Worm (Caenorhabditis elegans) whole organism, L4 larva: ENCODE measurements around the gene F42D1.4.

Source experiments
- F26F4.8 ChIP-seq: fragments of 200-800 bp; sonication (Bioruptor generic); conservative IDR thresholded peaks from 2 replicates; pipeline ENCODE4 v1.3.6; 2022; ENCODE audit warnings: missing genetic modification characterization, missing compliant biosample characterization
- F37D6.2 ChIP-seq: sonication (generic microtip); optimal IDR thresholded peaks from 2 replicates; lab custom pipeline; 2016; ENCODE audit warnings: mild to moderate bottlenecking, missing genetic modification characterization, missing compliant biosample characterization
- T26A8.4 ChIP-seq: fragments of 200-800 bp; sonication (Bioruptor generic); IDR thresholded peaks from 2 replicates; pipeline ENCODE4 v1.3.6; 2022; ENCODE audit warnings: missing genetic modification characterization, missing compliant biosample characterization
- Y48G9A.11 ChIP-seq: fragments of 200-800 bp; sonication (Bioruptor generic); IDR thresholded peaks from 2 replicates; pipeline ENCODE4 v1.3.6; 2022; ENCODE audit warnings: missing genetic modification reagents, missing genetic modification characterization, missing compliant biosample characterization
- ZK337.2 ChIP-seq: fragments of 200-800 bp; sonication (Bioruptor generic); IDR thresholded peaks from 2 replicates; pipeline ENCODE4 v1.3.6; 2022; ENCODE audit warnings: missing genetic modification reagents, missing genetic modification characterization, missing compliant biosample characterization
- aha-1 ChIP-seq: fragments of 150-350 bp; peaks from one replicate; lab custom pipeline; 2014; ENCODE audit warnings: missing biosample characterization, missing genetic modification characterization
- aly-2 ChIP-seq: sonication (generic microtip); optimal IDR thresholded peaks from 2 replicates; lab custom pipeline; 2018; ENCODE audit warnings: missing biosample characterization, missing genetic modification characterization
- arid-1 ChIP-seq: fragments of 200-800 bp; sonication (Bioruptor generic); conservative IDR thresholded peaks from 2 replicates; pipeline ENCODE4 v1.3.6; 2022; ENCODE audit warnings: missing genetic modification reagents, missing genetic modification characterization, missing compliant biosample characterization
- attf-4 ChIP-seq: sonication (generic microtip); optimal IDR thresholded peaks from 3 replicates; lab custom pipeline; 2017; ENCODE audit warnings: missing biosample characterization, missing genetic modification characterization
- ceh-20 ChIP-seq: fragments of 200-800 bp; sonication (Bioruptor generic); IDR thresholded peaks from 2 replicates; pipeline ENCODE4 v1.3.6; 2022; ENCODE audit warnings: missing genetic modification reagents, missing genetic modification characterization, missing compliant biosample characterization
- ceh-28 ChIP-seq: fragments of 150-350 bp; optimal IDR thresholded peaks from 2 replicates; lab custom pipeline; 2014; ENCODE audit warnings: missing biosample characterization, missing genetic modification reagents, missing genetic modification characterization
- ceh-32 ChIP-seq: sonication (generic microtip); optimal IDR thresholded peaks from 2 replicates; lab custom pipeline; 2016; ENCODE audit warnings: mild to moderate bottlenecking, missing genetic modification characterization, missing compliant biosample characterization; ENCODE audit not compliant: poor library complexity
- ceh-44 ChIP-seq: fragments of 200-800 bp; sonication (Bioruptor generic); IDR thresholded peaks from 2 replicates; pipeline ENCODE4 v1.3.6; 2022; ENCODE audit warnings: missing genetic modification reagents, missing genetic modification characterization, missing compliant biosample characterization
- ceh-62 ChIP-seq: sonication (generic microtip); optimal IDR thresholded peaks from 2 replicates; lab custom pipeline; 2017; ENCODE audit warnings: missing biosample characterization, missing genetic modification characterization
- ctbp-1 ChIP-seq: fragments of 200-800 bp; sonication (Bioruptor generic); IDR thresholded peaks from 2 replicates; pipeline ENCODE4 v1.3.6; 2022; ENCODE audit warnings: missing genetic modification reagents, missing genetic modification characterization, missing compliant biosample characterization
- daf-8 ChIP-seq: fragments of 200-800 bp; sonication (Bioruptor generic); IDR thresholded peaks from 2 replicates; pipeline ENCODE4 v1.3.6; 2022; ENCODE audit warnings: missing genetic modification characterization, missing compliant biosample characterization
- dpl-1 ChIP-seq: fragments of 150-350 bp; optimal IDR thresholded peaks from 2 replicates; lab custom pipeline; 2014; ENCODE audit warnings: missing biosample characterization, missing genetic modification reagents, missing genetic modification characterization
- duxl-1 ChIP-seq: sonication (generic microtip); optimal IDR thresholded peaks from 2 replicates; lab custom pipeline; 2016; ENCODE audit warnings: mild to moderate bottlenecking, missing genetic modification characterization, moderate library complexity, missing compliant biosample characterization; ENCODE audit not compliant: poor library complexity
- dve-1 ChIP-seq: sonication (generic microtip); optimal IDR thresholded peaks from 2 replicates; lab custom pipeline; 2017; ENCODE audit warnings: antibody characterized with exemption, mild to moderate bottlenecking, missing genetic modification characterization, missing compliant biosample characterization; ENCODE audit not compliant: insufficient read depth
- egl-43 ChIP-seq: fragments of 200-800 bp; sonication (Bioruptor generic); IDR thresholded peaks from 2 replicates; pipeline ENCODE4 v1.3.6; 2022; ENCODE audit warnings: missing genetic modification reagents, missing genetic modification characterization, missing compliant biosample characterization
- fos-1 ChIP-seq: fragments of 150-350 bp; optimal IDR thresholded peaks from 2 replicates; lab custom pipeline; 2014; ENCODE audit warnings: missing biosample characterization, missing genetic modification characterization
- gei-8 ChIP-seq: fragments of 200-800 bp; sonication (Bioruptor generic); optimal IDR thresholded peaks from 2 replicates; lab custom pipeline; 2018; ENCODE audit warnings: mild to moderate bottlenecking, missing genetic modification characterization, missing compliant biosample characterization
- hlh-11 ChIP-seq: fragments of 200-800 bp; sonication (Bioruptor generic); optimal IDR thresholded peaks from 2 replicates; lab custom pipeline; 2018; ENCODE audit warnings: mild to moderate bottlenecking, missing genetic modification characterization, missing compliant biosample characterization
- hmg-1.1 ChIP-seq: fragments of 200-800 bp; sonication (Bioruptor generic); IDR thresholded peaks from 2 replicates; pipeline ENCODE4 v1.3.6; 2022; ENCODE audit warnings: missing genetic modification reagents, missing genetic modification characterization, missing compliant biosample characterization
- lim-7 ChIP-seq: fragments of 200-800 bp; sonication (Bioruptor generic); IDR thresholded peaks from 2 replicates; pipeline ENCODE4 v1.3.6; 2022; ENCODE audit warnings: missing genetic modification characterization, missing compliant biosample characterization
- lin-15B ChIP-seq: fragments of 150-350 bp; sonication (generic microtip); optimal IDR thresholded peaks from 3 replicates; lab custom pipeline; 2014; ENCODE audit warnings: missing biosample characterization, missing genetic modification characterization
- madf-5 ChIP-seq, 2 experiments: fragments of 200-800 bp; sonication (Bioruptor generic); IDR thresholded peaks; 2 replicates each; pipeline ENCODE4 v1.3.6; 2022; ENCODE audit warnings: missing compliant biosample characterization in 2 of 2, missing genetic modification characterization in 2 of 2
- mdl-1 ChIP-seq, 2 experiments: fragments of 150-350 bp in 1 of 2; sonication (generic microtip) in 1 of 2; optimal IDR thresholded peaks; 2 replicates each; lab custom pipeline; 2014 to 2017; ENCODE audit warnings: missing biosample characterization in 2 of 2, missing genetic modification characterization in 2 of 2
- mep-1 ChIP-seq: fragments of 150-350 bp; sonication (generic microtip); optimal IDR thresholded peaks from 3 replicates; lab custom pipeline; 2014; ENCODE audit warnings: missing biosample characterization, missing genetic modification characterization
- mes-2 ChIP-seq: sonication (generic microtip); optimal IDR thresholded peaks from 2 replicates; lab custom pipeline; 2016; ENCODE audit warnings: missing genotype, mild to moderate bottlenecking, missing genetic modification characterization, missing compliant biosample characterization; ENCODE audit not compliant: poor library complexity, severe bottlenecking
- mxl-2 ChIP-seq: fragments of 200-800 bp; sonication (Bioruptor generic); conservative IDR thresholded peaks from 2 replicates; pipeline ENCODE4 v1.3.6; 2022; ENCODE audit warnings: missing genetic modification reagents, missing genetic modification characterization, missing compliant biosample characterization
- mxl-3 ChIP-seq: fragments of 200-800 bp; sonication (Bioruptor generic); optimal IDR thresholded peaks from 2 replicates; lab custom pipeline; 2018; ENCODE audit warnings: mild to moderate bottlenecking, missing genetic modification characterization, missing compliant biosample characterization
- nhr-10 ChIP-seq: fragments of 150-350 bp; optimal IDR thresholded peaks from 2 replicates; lab custom pipeline; 2014; ENCODE audit warnings: missing biosample characterization, missing genetic modification characterization
- nhr-102 ChIP-seq: sonication (generic microtip); optimal IDR thresholded peaks from 2 replicates; lab custom pipeline; 2016; ENCODE audit warnings: mild to moderate bottlenecking, missing genetic modification characterization, moderate library complexity, missing compliant biosample characterization
- nhr-41 ChIP-seq: fragments of 200-800 bp; sonication (Bioruptor generic); IDR thresholded peaks from 2 replicates; pipeline ENCODE4 v1.3.6; 2022; ENCODE audit warnings: missing genetic modification reagents, missing genetic modification characterization, missing compliant biosample characterization
- nhr-48 ChIP-seq: sonication (generic microtip); optimal IDR thresholded peaks from 2 replicates; lab custom pipeline; 2016; ENCODE audit warnings: mild to moderate bottlenecking, missing genetic modification characterization, missing compliant biosample characterization
- nhr-6 ChIP-seq: fragments of 150-350 bp; optimal IDR thresholded peaks from 2 replicates; lab custom pipeline; 2014; ENCODE audit warnings: missing biosample characterization, missing genetic modification characterization
- nhr-76 ChIP-seq: fragments of 150-350 bp; optimal IDR thresholded peaks from 2 replicates; lab custom pipeline; 2014; ENCODE audit warnings: missing biosample characterization, missing genetic modification characterization
- nhr-77 ChIP-seq: fragments of 150-350 bp; optimal IDR thresholded peaks from 2 replicates; lab custom pipeline; 2014; ENCODE audit warnings: missing biosample characterization, missing genetic modification characterization
- pqm-1 ChIP-seq: sonication (generic microtip); optimal IDR thresholded peaks from 2 replicates; lab custom pipeline; 2017; ENCODE audit warnings: missing biosample characterization, missing genetic modification characterization
- rbr-2 ChIP-seq: sonication (generic microtip); optimal IDR thresholded peaks from 2 replicates; lab custom pipeline; 2016; ENCODE audit warnings: missing genotype, missing genetic modification characterization, missing compliant biosample characterization
- sdz-12 ChIP-seq: fragments of 200-800 bp; sonication (Bioruptor generic); optimal IDR thresholded peaks from 2 replicates; lab custom pipeline; 2018; ENCODE audit warnings: mild to moderate bottlenecking, missing genetic modification characterization, missing compliant biosample characterization
- set-16 ChIP-seq: fragments of 200-800 bp; sonication (Bioruptor generic); IDR thresholded peaks from 2 replicates; pipeline ENCODE4 v1.3.6; 2022; ENCODE audit warnings: missing genetic modification reagents, missing genetic modification characterization, missing compliant biosample characterization
- skn-1 ChIP-seq: fragments of 150-350 bp; optimal IDR thresholded peaks from 2 replicates; lab custom pipeline; 2014; ENCODE audit warnings: missing biosample characterization, missing genetic modification characterization
- unc-62 ChIP-seq, 3 experiments: fragments of 150-350 bp in 1 of 3; sonication (generic microtip); optimal IDR thresholded peaks in 2 of 3; peaks in 1 of 3; 1 replicate in 1 of 3; 2 replicates in 2 of 3; lab custom pipeline; 2014 to 2017; ENCODE audit warnings: missing biosample characterization in 3 of 3, missing genetic modification characterization in 3 of 3, missing genetic modification reagents in 3 of 3, missing genotype in 1 of 3
- zag-1 ChIP-seq: fragments of 150-350 bp; optimal IDR thresholded peaks from 2 replicates; lab custom pipeline; 2014; ENCODE audit warnings: missing biosample characterization, missing genetic modification characterization
- ztf-7 ChIP-seq: fragments of 150-350 bp; optimal IDR thresholded peaks from 2 replicates; lab custom pipeline; 2014; ENCODE audit warnings: missing biosample characterization, missing genetic modification characterization

F42D1.4 gene

DNA sequence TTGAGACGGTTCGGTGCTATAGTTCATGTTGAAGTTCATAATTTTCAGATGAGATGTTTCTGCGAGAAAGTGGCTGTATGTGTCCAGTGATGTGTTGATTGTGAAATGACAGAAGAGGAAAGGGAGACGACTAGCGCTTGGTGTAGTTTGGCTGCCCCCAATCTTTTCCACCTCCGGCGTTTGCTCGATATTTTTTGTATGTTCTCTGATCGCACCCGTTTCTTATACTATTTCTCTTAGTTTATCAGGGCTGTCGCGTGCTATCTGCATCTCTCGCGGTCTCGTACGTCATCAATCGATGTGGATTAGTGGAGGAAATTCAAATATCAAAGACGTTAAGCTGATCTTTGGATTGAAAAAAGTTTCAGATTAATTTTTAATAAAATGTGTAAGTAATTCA is 3.7 kb downstream of the F42D1.4 start, which contains the start of gene atf-4 (continued):
- TF ChIP-seq arid-1, result peak; percentile 56; the same call in 1 of the 2 replicates
- TF ChIP-seq nhr-10 (tag; lab: Kevin White, UChicago), result peak; percentile 72
- peak; percentile 75 for TF ChIP-seq mep-1
- peak; percentile 78 for TF ChIP-seq nhr-77 (tag; lab: Kevin White, UChicago)
- TF ChIP-seq aly-2 (tag; lab: Kevin White, UChicago), result no peak
- TF ChIP-seq egl-43 (GFP tag; lab: Robert Waterston, UW), result peak; percentile 34; the same call in 1 of the 2 replicates
- peak; percentile 16 for TF ChIP-seq rbr-2 (tag; lab: Kevin White, UChicago)
- peak; percentile 51 for TF ChIP-seq aha-1 (tag; lab: Kevin White, UChicago)
- peak; percentile 91 for TF ChIP-seq dve-1
- TF ChIP-seq mes-2 (tag; lab: Kevin White, UChicago), result peak; percentile 52
- TF ChIP-seq nhr-48 (tag; lab: Kevin White, UChicago), result peak; percentile 82
- TF ChIP-seq hlh-11 (tag; lab: Kevin White, UChicago), result peak; percentile 87
- peak; percentile 63 for TF ChIP-seq mxl-3 (GFP tag; lab: Kevin White, UChicago)
- peak; percentile 48 for TF ChIP-seq ceh-28
- TF ChIP-seq T26A8.4, result peak; percentile 62; the same call in 1 of the 2 replicates
- TF ChIP-seq ceh-32 (tag; lab: Kevin White, UChicago), result no peak
- no peak for TF ChIP-seq F26F4.8
- peak; percentile 24 for TF ChIP-seq pqm-1
- TF ChIP-seq, all 104 proteins: peak for 31

DNA sequence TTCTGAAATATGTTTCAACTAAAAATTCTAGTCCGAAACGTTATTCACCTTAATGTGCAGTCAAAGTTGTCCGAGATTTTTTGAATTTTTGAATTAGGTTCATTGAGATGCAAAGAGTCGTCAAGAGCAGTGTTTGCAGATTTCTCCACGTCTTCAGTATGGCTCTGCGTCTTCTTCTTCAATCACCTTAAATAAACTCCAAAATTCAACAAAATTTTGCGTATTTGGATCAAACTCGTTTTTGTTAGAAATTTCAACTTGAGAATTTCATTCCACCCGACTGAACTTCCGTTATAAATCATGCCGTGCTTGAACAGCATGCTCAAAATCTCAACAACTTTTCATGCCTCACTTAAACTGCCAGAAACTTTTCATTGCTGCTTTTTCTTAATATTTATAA is 5.0 kb downstream of the F42D1.4 start, which contains the start of gene T04C10.3:
Gene T04C10.3 (plus strand): TSS at position 301 of the 400 bp plus-strand sequence.
- no peak for TF ChIP-seq nhr-41 (GFP tag; lab: Robert Waterston, UW)
- TF ChIP-seq, all 104 proteins: peak for 0

DNA sequence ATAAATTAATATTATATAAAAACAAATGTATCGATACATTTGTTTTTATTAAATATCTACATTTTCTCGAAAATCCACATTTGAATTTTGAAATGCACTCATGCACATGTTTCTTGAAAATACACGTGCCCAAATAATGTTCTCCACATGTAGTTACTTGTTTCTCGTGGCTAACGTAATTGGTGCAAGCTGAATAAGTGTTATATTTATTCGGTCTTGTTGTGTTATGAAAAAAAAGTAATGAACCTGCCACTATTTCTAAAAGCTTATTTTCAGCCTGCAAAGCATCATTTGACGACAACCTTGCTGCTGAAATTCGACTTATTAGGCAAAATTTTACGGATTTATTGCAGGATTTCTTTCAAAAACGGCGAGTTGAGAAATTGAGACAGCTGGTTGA is 6.4 kb downstream of the F42D1.4 start:
- no peak for TF ChIP-seq mxl-2
- no peak for TF ChIP-seq fos-1 (tag; lab: Kevin White, UChicago)
- TF ChIP-seq nhr-48 (tag; lab: Kevin White, UChicago), result peak; percentile 50
- TF ChIP-seq hmg-1.1 (GFP tag; lab: Robert Waterston, UW), result peak; percentile 86
- no peak for TF ChIP-seq set-16
- peak; percentile 71 to 84 for TF ChIP-seq mdl-1 (tag; optimal IDR thresholded peaks at IDR 0.05; lab: Kevin White, UChicago)
- TF ChIP-seq aha-1 (tag; lab: Kevin White, UChicago), result no peak
- TF ChIP-seq ctbp-1 (GFP tag; lab: Robert Waterston, UW), result no peak
- no peak for TF ChIP-seq Y48G9A.11 (GFP tag; lab: Robert Waterston, UW)
- no peak for TF ChIP-seq ceh-44 (GFP tag; lab: Robert Waterston, UW)
- peak; percentile 93 for TF ChIP-seq duxl-1
- no peak for TF ChIP-seq ceh-62 (tag; lab: Kevin White, UChicago)
- TF ChIP-seq nhr-41 (GFP tag; lab: Robert Waterston, UW), result no peak
- TF ChIP-seq unc-62 (GFP tag; optimal IDR thresholded peaks at IDR 0.05 in 1 of 2; lab: Kevin White, UChicago), result peak in 1 of 2 experiments; percentile 86
- no peak for TF ChIP-seq unc-62 (tag; optimal IDR thresholded peaks at IDR 0.05; lab: Kevin White, UChicago)
- peak; percentile 85 for TF ChIP-seq nhr-6 (tag; lab: Kevin White, UChicago)
- peak; percentile 85 for TF ChIP-seq dve-1
- TF ChIP-seq hlh-11 (tag; lab: Kevin White, UChicago), result peak; percentile 64
- no peak for TF ChIP-seq daf-8 (GFP tag; lab: Robert Waterston, UW)
- no peak for TF ChIP-seq zag-1 (tag; lab: Kevin White, UChicago)
- TF ChIP-seq F37D6.2 (tag; lab: Kevin White, UChicago), result peak; percentile 84
- peak; percentile 88 for TF ChIP-seq ztf-7 (tag; lab: Kevin White, UChicago)
- TF ChIP-seq nhr-76 (tag; lab: Kevin White, UChicago), result no peak
- TF ChIP-seq ceh-20, result peak; percentile 40; the same call in 1 of the 2 replicates
- no peak for TF ChIP-seq madf-5 (GFP tag; IDR thresholded peaks at IDR 0.05; lab: Robert Waterston, UW)
- no peak for TF ChIP-seq sdz-12 (GFP tag; lab: Kevin White, UChicago)
- TF ChIP-seq lim-7 (GFP tag; lab: Robert Waterston, UW), result no peak
- no peak for TF ChIP-seq attf-4 (tag; lab: Kevin White, UChicago)
- no peak for TF ChIP-seq ceh-28
- no peak for TF ChIP-seq skn-1 (tag; lab: Kevin White, UChicago)
- no peak for TF ChIP-seq ZK337.2 (GFP tag; lab: Robert Waterston, UW)
- TF ChIP-seq T26A8.4, result peak; percentile 68
- no peak for TF ChIP-seq arid-1
- peak; percentile 61 for TF ChIP-seq dpl-1
- peak; percentile 89 for TF ChIP-seq nhr-102 (tag; lab: Kevin White, UChicago)
- TF ChIP-seq gei-8 (GFP tag; lab: Kevin White, UChicago), result no peak
- TF ChIP-seq lin-15B (tag; lab: Kevin White, UChicago), result no peak
